Fruit fly (Drosophila melanogaster): ENCODE results near the gene CG43732.

Gene CG43732

dm6 chr3R:18995556-18996272 lies 45.7 kb downstream of the CG43732 start (continued):
- TF ChIP-seq chinmo (GFP tag; IDR thresholded peaks at IDR 0.05; ENCODE audit: partially characterized antibody): no peak
- peak; percentile 62 for TF ChIP-seq BtbVII (GFP tag; optimal IDR thresholded peaks at IDR 0.05)
- peak; percentile 73; the same call in 2 of the 3 replicates for TF ChIP-seq sr (GFP tag; IDR thresholded peaks at IDR 0.05)
- TF ChIP-seq CG8944 (GFP tag; optimal IDR thresholded peaks at IDR 0.05): peak; percentile 53
- no peak for TF ChIP-seq CG14860 (GFP tag; IDR thresholded peaks at IDR 0.05; ENCODE audit: partially characterized antibody)
- TF ChIP-seq Hr39 (optimal IDR thresholded peaks at IDR 0.05): no peak
- peak; percentile 84 for TF ChIP-seq PHDP (tag; optimal IDR thresholded peaks at IDR 0.05)
- TF ChIP-seq Fer1 (GFP tag; optimal IDR thresholded peaks at IDR 0.05): peak; percentile 47
- TF ChIP-seq Hr51 (GFP tag; optimal IDR thresholded peaks at IDR 0.05): peak; percentile 12 to 88
- TF ChIP-seq Drgx (GFP tag; IDR thresholded peaks at IDR 0.05): peak; percentile 88
- TF ChIP-seq Scr (GFP tag; IDR thresholded peaks at IDR 0.05; ENCODE audit: partially characterized antibody): no peak
- peak; percentile 58; the same call in 1 of the 2 replicates for TF ChIP-seq bowl (GFP tag; IDR thresholded peaks at IDR 0.05)
- TF ChIP-seq wdn (GFP tag; IDR thresholded peaks at IDR 0.05): 0 out of 2 replicates have a peak, but pooled peaks have one; percentile 26
- peak; percentile 75 for TF ChIP-seq gcm (GFP tag; optimal IDR thresholded peaks at IDR 0.05)
- peak; percentile 73 for TF ChIP-seq CG8359 (GFP tag; optimal IDR thresholded peaks at IDR 0.05; ENCODE audit: borderline replicate concordance)
- TF ChIP-seq tgo (GFP tag; IDR thresholded peaks at IDR 0.05): peak; percentile 71; the same call in 2 of the 3 replicates
- TF ChIP-seq Dek (tag; optimal IDR thresholded peaks at IDR 0.05): peak; percentile 48
- peak; percentile 2 for TF ChIP-seq corto (GFP tag; optimal IDR thresholded peaks at IDR 0.05)
- TF ChIP-seq nom (GFP tag; optimal IDR thresholded peaks at IDR 0.05): peak; percentile 75
- TF ChIP-seq CG7987 (GFP tag; optimal IDR thresholded peaks at IDR 0.05): no peak
- no peak for TF ChIP-seq CG16779 (GFP tag; IDR thresholded peaks at IDR 0.05)
- peak; percentile 46 for TF ChIP-seq cwo (GFP tag; optimal IDR thresholded peaks at IDR 0.05)
- no peak for TF ChIP-seq Hmx (GFP tag; optimal IDR thresholded peaks at IDR 0.05)
- TF ChIP-seq eve (GFP tag; optimal IDR thresholded peaks at IDR 0.05): peak in 1 of 2 experiments; percentile 91
- TF ChIP-seq CG4360 (GFP tag; IDR thresholded peaks at IDR 0.05): peak; percentile 13; the same call in 1 of the 2 replicates
- peak; percentile 10; the same call in 1 of the 2 replicates for TF ChIP-seq CG9215 (GFP tag; IDR thresholded peaks at IDR 0.05)
- TF ChIP-seq Sox102F (GFP tag; optimal IDR thresholded peaks at IDR 0.05): peak; percentile 94
- TF ChIP-seq CG6813 (GFP tag; optimal IDR thresholded peaks at IDR 0.05): peak; percentile 54
- TF ChIP-seq CG8478 (optimal IDR thresholded peaks at IDR 0.05): no peak
- TF ChIP-seq CG17186 (GFP tag; optimal IDR thresholded peaks at IDR 0.05): no peak
- peak; percentile 68 for TF ChIP-seq Awh (GFP tag; IDR thresholded peaks at IDR 0.05)
- TF ChIP-seq slbo (GFP tag; IDR thresholded peaks at IDR 0.05): peak; percentile 49
- TF ChIP-seq CG13894 (tag; optimal IDR thresholded peaks at IDR 0.05): no peak
- TF ChIP-seq CG16813 (GFP tag; IDR thresholded peaks at IDR 0.05; ENCODE audit: partially characterized antibody): no peak
- no peak for TF ChIP-seq CG6791 (GFP tag; IDR thresholded peaks at IDR 0.05; ENCODE audit: partially characterized antibody)
- peak; percentile 65; the same call in 1 of the 3 replicates for TF ChIP-seq gce (GFP tag; IDR thresholded peaks at IDR 0.05)
- TF ChIP-seq CG15514 (GFP tag; optimal IDR thresholded peaks at IDR 0.05): peak; percentile 37
- peak; percentile 26; the same call in 1 of the 2 replicates for TF ChIP-seq CG8765 (GFP tag; IDR thresholded peaks at IDR 0.05)
- peak; percentile 76 for TF ChIP-seq chn (GFP tag; optimal IDR thresholded peaks at IDR 0.05)
- TF ChIP-seq CG4404 (GFP tag; IDR thresholded peaks at IDR 0.05): peak; percentile 56; the same call in 1 of the 2 replicates
- peak; percentile 23 for TF ChIP-seq CG2120 (GFP tag; optimal IDR thresholded peaks at IDR 0.05)
- peak; percentile 68 for TF ChIP-seq CG16863 (GFP tag; optimal IDR thresholded peaks at IDR 0.05)
- peak; percentile 49 for TF ChIP-seq tio (GFP tag; optimal IDR thresholded peaks at IDR 0.05)
- no peak for TF ChIP-seq Doc3 (GFP tag; IDR thresholded peaks at IDR 0.05; ENCODE audit: partially characterized antibody)
- TF ChIP-seq CG31224 (GFP tag; IDR thresholded peaks at IDR 0.05): peak; percentile 34; the same call in 1 of the 2 replicates
- TF ChIP-seq CG14441 (GFP tag; IDR thresholded peaks at IDR 0.05): peak; percentile 72
- TF ChIP-seq gfzf (GFP tag; optimal IDR thresholded peaks at IDR 0.05): no peak
- TF ChIP-seq CG31441 (GFP tag; IDR thresholded peaks at IDR 0.05): peak; percentile 90
